Worm (Caenorhabditis elegans): Measurements from ENCODE around the gene F11E6.11.

F11E6.11 gene

DNA sequence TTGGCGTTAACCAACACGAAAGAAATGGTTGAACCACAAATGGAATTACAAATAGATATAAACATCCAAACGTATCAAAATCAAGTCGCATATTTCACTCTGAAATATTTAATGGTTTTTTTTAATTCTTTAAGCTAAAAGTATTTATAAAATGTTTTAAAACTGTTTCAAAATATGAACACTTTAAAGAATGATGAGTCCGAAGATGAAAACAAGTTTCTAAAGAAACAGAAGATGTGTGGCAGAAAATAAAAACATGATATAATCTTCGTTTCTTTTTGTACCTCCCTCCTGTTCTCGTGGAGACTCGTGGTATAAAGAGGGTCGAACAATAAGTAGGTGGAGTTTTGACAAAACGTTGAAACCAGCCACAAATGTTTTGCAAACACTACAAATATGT lies 11.3 kb upstream of the F11E6.11 start, which contains the start of gene lact-6:
Gene lact-6 (minus strand): TSS at position 101 of the 400 bp plus-strand sequence.
- TF ChIP-seq ces-1 (GFP tag; optimal IDR thresholded peaks at IDR 0.05) (no peak), tag-97 (GFP tag; IDR thresholded peaks at IDR 0.05) (no peak), F37D6.2 (tag; optimal IDR thresholded peaks at IDR 0.05) (no peak), daf-16 (GFP tag; optimal IDR thresholded peaks at IDR 0.05) (no peak), daf-16 (tag; optimal IDR thresholded peaks at IDR 0.05) (no peak), lin-13 (GFP tag; optimal IDR thresholded peaks at IDR 0.05) (no peak), ceh-28 (tag; optimal IDR thresholded peaks at IDR 0.05) (no peak), nhr-10 (tag; optimal IDR thresholded peaks at IDR 0.05) (no peak), Y48G9A.11 (GFP tag; IDR thresholded peaks at IDR 0.05) (no peak), egl-43 (GFP tag; IDR thresholded peaks at IDR 0.05) (no peak), hlh-11 (tag; optimal IDR thresholded peaks at IDR 0.05) (no peak), snpc-4 (tag; optimal IDR thresholded peaks at IDR 0.05) (no peak), mdl-1 (tag; optimal IDR thresholded peaks at IDR 0.05) (no peak), pha-4 (GFP tag; IDR thresholded peaks at IDR 0.05) (no peak), pha-4 (tag; optimal IDR thresholded peaks at IDR 0.05) (no peak), ZK546.5 (tag; optimal IDR thresholded peaks at IDR 0.05) (no peak), F26F4.8 (GFP tag; conservative IDR thresholded peaks at IDR 0.05) (no peak), tra-1 (GFP tag; IDR thresholded peaks at IDR 0.05) (no peak), skn-1 (tag; optimal IDR thresholded peaks at IDR 0.05) (no peak), madf-9 (GFP tag; conservative IDR thresholded peaks at IDR 0.05) (no peak), spr-3 (GFP tag; optimal IDR thresholded peaks at IDR 0.05) (no peak), lim-7 (GFP tag; IDR thresholded peaks at IDR 0.05) (no peak)

DNA sequence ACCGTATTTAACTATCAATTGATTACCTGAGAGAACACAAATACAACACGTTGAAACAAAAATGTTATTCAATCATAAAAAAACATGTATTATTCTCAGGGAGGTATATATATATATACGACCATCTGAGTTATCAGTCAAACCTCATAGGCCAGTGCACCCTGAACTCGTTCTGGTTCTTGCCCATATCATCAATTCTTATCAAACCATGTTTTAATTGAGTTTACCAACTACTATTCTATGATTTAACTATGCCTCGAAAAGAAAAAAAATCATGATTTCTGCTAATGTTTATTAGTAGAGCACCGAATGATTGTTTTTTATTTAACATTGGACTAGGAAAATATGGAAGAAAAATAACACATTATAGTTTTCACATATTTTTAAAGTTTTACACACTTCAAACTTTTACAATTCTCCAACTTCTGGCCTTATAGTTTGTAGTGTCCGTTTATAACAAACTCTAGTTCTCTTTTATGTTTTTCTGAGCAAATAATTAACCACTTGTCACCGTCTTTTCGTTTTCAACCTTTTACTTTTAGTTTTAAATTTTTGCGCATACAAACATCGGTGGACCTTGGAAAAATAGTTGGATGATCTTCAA lies 10.3 kb upstream of the F11E6.11 start:
- TF ChIP-seq T20F7.1 (GFP tag; optimal IDR thresholded peaks at IDR 0.05), result no peak
- no peak for TF ChIP-seq daf-16 (GFP tag; optimal IDR thresholded peaks at IDR 0.05)
- TF ChIP-seq daf-16 (tag; optimal IDR thresholded peaks at IDR 0.05), result peak; percentile 53
- peak; percentile 72 for TF ChIP-seq nhr-28 (tag; optimal IDR thresholded peaks at IDR 0.05)
- TF ChIP-seq nhr-237 (tag; optimal IDR thresholded peaks at IDR 0.05), result no peak
- peak in 1 of 2 experiments; percentile 93 for TF ChIP-seq unc-62 (GFP tag; optimal IDR thresholded peaks at IDR 0.05 in 1 of 2)
- TF ChIP-seq unc-62 (tag; optimal IDR thresholded peaks at IDR 0.05), result no peak
- peak; percentile 73 for TF ChIP-seq pqm-1 (tag; optimal IDR thresholded peaks at IDR 0.05)
- peak; percentile 39 for TF ChIP-seq dve-1 (tag; optimal IDR thresholded peaks at IDR 0.05; ENCODE audit: insufficient read depth)

DNA sequence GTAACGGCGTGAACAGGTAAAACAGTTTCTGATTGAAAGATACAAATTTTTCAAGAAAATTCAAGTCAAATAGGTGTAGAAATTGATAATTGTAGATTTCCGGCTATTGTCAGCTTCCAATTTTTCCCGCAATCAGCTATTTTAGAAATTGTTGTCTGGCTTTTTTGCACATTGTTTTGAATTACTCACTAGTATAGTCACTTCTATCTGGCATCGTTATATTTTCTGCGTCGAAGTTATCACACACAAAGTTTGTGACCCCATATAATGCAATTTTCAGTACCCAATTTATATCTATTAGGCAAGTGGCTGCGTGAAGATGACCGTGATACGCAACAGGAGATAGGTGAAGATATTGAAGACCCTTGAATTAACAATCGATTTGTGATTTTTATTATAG lies 7.4 kb upstream of the F11E6.11 start:
- peak in 1 of 2 experiments; percentile 54 for TF ChIP-seq unc-62 (GFP tag; optimal IDR thresholded peaks at IDR 0.05 in 1 of 2)
- TF ChIP-seq unc-62 (tag; optimal IDR thresholded peaks at IDR 0.05), result no peak
- TF ChIP-seq rbr-2 (tag; optimal IDR thresholded peaks at IDR 0.05), result no peak

DNA sequence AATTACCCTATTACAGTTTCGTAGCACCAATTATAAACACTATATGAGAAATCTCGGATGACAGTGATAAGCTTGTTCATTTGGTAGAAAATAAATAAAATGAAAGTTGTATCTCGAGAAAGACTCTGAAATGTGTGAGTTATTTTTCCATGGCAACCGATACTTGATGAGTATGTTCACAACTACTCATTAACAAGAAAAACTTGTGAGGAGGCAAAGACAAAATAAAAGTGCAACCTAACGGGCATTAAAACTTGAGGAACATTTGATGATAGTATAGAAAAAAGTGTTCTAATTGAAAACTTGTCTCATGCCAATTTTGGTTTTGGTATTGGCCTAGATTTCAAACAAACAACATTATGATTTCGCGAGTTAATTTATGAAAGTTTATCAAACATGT lies 6.1 kb upstream of the F11E6.11 start, which contains the start of gene gcy-27:
Gene gcy-27 (minus strand): TSS at position 101 of the 400 bp plus-strand sequence.
- TF ChIP-seq nhr-237 (tag; optimal IDR thresholded peaks at IDR 0.05), result no peak
- no peak for TF ChIP-seq egl-27 (tag; optimal IDR thresholded peaks at IDR 0.05)
- TF ChIP-seq jun-1 (tag; optimal IDR thresholded peaks at IDR 0.05), result no peak
- no peak for TF ChIP-seq snpc-1.2 (GFP tag; IDR thresholded peaks at IDR 0.05)
- TF ChIP-seq D1046.2 (GFP tag; IDR thresholded peaks at IDR 0.05), result no peak
- TF ChIP-seq ctbp-1 (GFP tag; IDR thresholded peaks at IDR 0.05), result no peak
- TF ChIP-seq ceh-20 (GFP tag; IDR thresholded peaks at IDR 0.05), result no peak
- TF ChIP-seq saeg-2 (GFP tag; IDR thresholded peaks at IDR 0.05), result no peak
- no peak for TF ChIP-seq ceh-44 (GFP tag; IDR thresholded peaks at IDR 0.05)
- TF ChIP-seq sdz-12 (GFP tag; optimal IDR thresholded peaks at IDR 0.05), result no peak
- TF ChIP-seq lir-3 (tag; optimal IDR thresholded peaks at IDR 0.05), result no peak
- no peak for TF ChIP-seq ZK337.2 (GFP tag; IDR thresholded peaks at IDR 0.05)
- TF ChIP-seq F49E8.2 (tag; optimal IDR thresholded peaks at IDR 0.05; ENCODE audit: borderline replicate concordance), result no peak
- no peak for TF ChIP-seq Y5F2A.4 (GFP tag; optimal IDR thresholded peaks at IDR 0.05)
- no peak for TF ChIP-seq F37D6.2 (tag; optimal IDR thresholded peaks at IDR 0.05)
- TF ChIP-seq nhr-111 (GFP tag; optimal IDR thresholded peaks at IDR 0.05), result no peak
- no peak for TF ChIP-seq nhr-42 (GFP tag; IDR thresholded peaks at IDR 0.05)

All from whole organism, L4 larva.